Worm (Caenorhabditis elegans) whole organism, early embryonic: ENCODE measurements around the gene K02D10.4.

Experiments used
- B0310.2 ChIP-seq: sonication (generic microtip); optimal IDR thresholded peaks from 2 replicates; lab custom pipeline; 2016; ENCODE audit warnings: mild to moderate bottlenecking, missing genetic modification characterization, missing compliant biosample characterization
- aly-1 ChIP-seq: sonication (generic microtip); optimal IDR thresholded peaks from 2 replicates; lab custom pipeline; 2016; ENCODE audit warnings: missing genetic modification characterization, missing compliant biosample characterization
- ama-1 ChIP-seq: fragments of 150-350 bp; optimal IDR thresholded peaks from 2 replicates; lab custom pipeline; 2014
- ets-7 ChIP-seq: sonication (generic microtip); optimal IDR thresholded peaks from 2 replicates; lab custom pipeline; 2016; ENCODE audit warnings: missing genotype, missing genetic modification characterization, missing compliant biosample characterization
- flt-1 ChIP-seq: fragments of 200-800 bp; sonication (Bioruptor generic); IDR thresholded peaks from 2 replicates; pipeline ENCODE4 v1.3.6; 2022; ENCODE audit warnings: missing genetic modification characterization, missing compliant biosample characterization
- hmg-4 ChIP-seq: fragments of 200-800 bp; sonication (Bioruptor generic); optimal IDR thresholded peaks from 2 replicates; lab custom pipeline; 2018; ENCODE audit warnings: mild to moderate bottlenecking, missing genetic modification characterization, missing compliant biosample characterization
- hnd-1 ChIP-seq: sonication (generic microtip); optimal IDR thresholded peaks from 2 replicates; lab custom pipeline; 2016; ENCODE audit warnings: missing genetic modification characterization, missing compliant biosample characterization
- pes-1 ChIP-seq: fragments of 200-800 bp; sonication (Bioruptor generic); IDR thresholded peaks from 2 replicates; pipeline ENCODE4 v1.3.6; 2022; ENCODE audit warnings: missing genetic modification reagents, missing genetic modification characterization, missing compliant biosample characterization
- scrt-1 ChIP-seq: fragments of 200-800 bp; sonication (Bioruptor generic); IDR thresholded peaks from 2 replicates; pipeline ENCODE4 v1.3.6; 2022; ENCODE audit warnings: missing genetic modification characterization, missing compliant biosample characterization
- sea-1 ChIP-seq: fragments of 200-800 bp; sonication (Bioruptor generic); conservative IDR thresholded peaks from 2 replicates; pipeline ENCODE4 v1.3.6; 2022; ENCODE audit warnings: missing genetic modification characterization, missing compliant biosample characterization
- tbx-11 ChIP-seq: fragments of 200-800 bp; sonication (Bioruptor generic); IDR thresholded peaks from 2 replicates; pipeline ENCODE4 v1.3.6; 2022; ENCODE audit warnings: missing genetic modification characterization, missing compliant biosample characterization
- tbx-37 ChIP-seq: fragments of 200-800 bp; sonication (Bioruptor generic); conservative IDR thresholded peaks from 2 replicates; pipeline ENCODE4 v1.3.6; 2022; ENCODE audit warnings: missing genetic modification reagents, missing genetic modification characterization, missing compliant biosample characterization
- tra-4 ChIP-seq: sonication (generic microtip); optimal IDR thresholded peaks from 2 replicates; lab custom pipeline; 2017; ENCODE audit warnings: missing genetic modification characterization, missing compliant biosample characterization

DNA sequence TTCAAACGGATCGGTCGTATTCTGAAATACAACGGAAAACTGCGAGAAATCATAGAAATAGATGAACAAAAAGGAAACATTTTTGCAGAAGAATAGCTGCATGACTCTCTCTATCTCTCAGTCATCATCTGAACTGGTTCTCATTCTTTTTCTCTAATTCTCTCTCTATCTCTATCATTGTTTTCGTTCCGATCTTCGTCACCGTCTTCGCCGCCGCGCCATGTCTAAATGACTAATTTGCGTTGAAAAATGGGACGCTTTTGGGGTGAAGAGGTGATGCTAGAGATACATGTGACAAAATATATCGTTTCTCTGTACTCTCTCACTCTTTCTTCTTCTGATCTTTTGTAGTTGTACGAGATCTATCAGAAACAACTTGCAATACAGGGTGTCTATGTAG, 661 bp upstream of the K02D10.4 start:
- TF ChIP-seq scrt-1 (GFP tag; lab: Robert Waterston, UW) = no peak
- TF ChIP-seq sea-1 (GFP tag; lab: Robert Waterston, UW) = no peak
- no peak for TF ChIP-seq ama-1 (lab: Kevin White, UChicago)
- TF ChIP-seq ets-7 (tag; lab: Kevin White, UChicago) = no peak
- TF ChIP-seq pes-1 (GFP tag; lab: Robert Waterston, UW) = no peak
- no peak for TF ChIP-seq aly-1 (tag; lab: Kevin White, UChicago)
- TF ChIP-seq hnd-1 (tag; lab: Kevin White, UChicago) = no peak
- no peak for TF ChIP-seq tra-4
- TF ChIP-seq tbx-11 = no peak
- no peak for TF ChIP-seq tbx-37 (GFP tag; lab: Robert Waterston, UW)
- no peak for TF ChIP-seq flt-1 (GFP tag; lab: Robert Waterston, UW)
- TF ChIP-seq hmg-4 (GFP tag; lab: Kevin White, UChicago) = no peak
- no peak for TF ChIP-seq B0310.2 (tag; lab: Kevin White, UChicago)
